Fruit fly (Drosophila melanogaster) whole organism, embryonic: Measurements from ENCODE around the gene Ublcp1.

Experiments used
- CG10366 ChIP-seq: fragments of 200-800 bp; sonication (Bioruptor generic); IDR thresholded peaks from 2 replicates; pipeline ENCODE4 v1.3.6; 2022; ENCODE audit warnings: missing biosample characterization, missing genetic modification characterization
- CG12219 ChIP-seq: fragments of 200-800 bp; sonication (Bioruptor generic); optimal IDR thresholded peaks from 3 replicates; lab custom pipeline; 2018; ENCODE audit warnings: missing biosample characterization, mild to moderate bottlenecking, missing genetic modification characterization
- CG12391 ChIP-seq: fragments of 200-800 bp; sonication (Bioruptor generic); optimal IDR thresholded peaks from 3 replicates; lab custom pipeline; 2018; ENCODE audit warnings: missing biosample characterization, mild to moderate bottlenecking, missing genetic modification characterization, moderate library complexity
- CG13894 ChIP-seq: fragments of 200-800 bp; sonication (Bioruptor generic); optimal IDR thresholded peaks from 3 replicates; lab custom pipeline; 2018; ENCODE audit warnings: missing biosample characterization, mild to moderate bottlenecking, missing genetic modification characterization, moderate library complexity
- CG1602 ChIP-seq: fragments of 200-800 bp; sonication (Bioruptor generic); optimal IDR thresholded peaks from 3 replicates; lab custom pipeline; 2016; ENCODE audit warnings: missing biosample characterization, missing genetic modification characterization
- CG1647 ChIP-seq: fragments of 200-800 bp; sonication (Bioruptor generic); optimal IDR thresholded peaks from 3 replicates; lab custom pipeline; 2016; ENCODE audit warnings: missing biosample characterization, missing genetic modification characterization
- CG16813 ChIP-seq: fragments of 200-800 bp; sonication (Bioruptor generic); IDR thresholded peaks from 3 replicates; pipeline ENCODE4 v1.3.6; 2022; ENCODE audit warnings: missing biosample characterization, missing genetic modification characterization; ENCODE audit not compliant: partially characterized antibody
- CG1832 ChIP-seq: fragments of 200-800 bp; sonication (Bioruptor generic); optimal IDR thresholded peaks from 2 replicates; lab custom pipeline; 2017; ENCODE audit warnings: missing biosample characterization, mild to moderate bottlenecking, missing genetic modification characterization, inconsistent platforms
- CG2116 ChIP-seq: fragments of 200-800 bp; sonication (Bioruptor generic); optimal IDR thresholded peaks from 3 replicates; lab custom pipeline; 2018; ENCODE audit warnings: missing biosample characterization, mild to moderate bottlenecking, missing genetic modification characterization
- CG2712 ChIP-seq: fragments of 200-800 bp; optimal IDR thresholded peaks from 3 replicates; lab custom pipeline; 2019; ENCODE audit warnings: missing biosample characterization, mild to moderate bottlenecking, missing genetic modification characterization, moderate library complexity
- CG2875 ChIP-seq: fragments of 200-800 bp; sonication (Bioruptor generic); optimal IDR thresholded peaks from 2 replicates; lab custom pipeline; 2017; ENCODE audit warnings: missing biosample characterization, mild to moderate bottlenecking, missing genetic modification characterization, missing genetic modification reagents
- CG42726 ChIP-seq: fragments of 200-800 bp; sonication (Bioruptor generic); IDR thresholded peaks from 2 replicates; pipeline ENCODE4 v1.3.6; 2022; ENCODE audit warnings: missing biosample characterization, missing genetic modification characterization; ENCODE audit not compliant: partially characterized antibody
- CG4282 ChIP-seq: fragments of 200-800 bp; sonication (Bioruptor generic); optimal IDR thresholded peaks from 2 replicates; lab custom pipeline; 2016; ENCODE audit warnings: missing biosample characterization, missing genetic modification characterization
- CG7271 ChIP-seq: fragments of 200-800 bp; sonication (Bioruptor generic); optimal IDR thresholded peaks from 2 replicates; lab custom pipeline; 2018; ENCODE audit warnings: missing biosample characterization, mild to moderate bottlenecking, missing genetic modification characterization, moderate library complexity
- CG7786 ChIP-seq: fragments of 200-800 bp; sonication (Bioruptor generic); optimal IDR thresholded peaks from 2 replicates; lab custom pipeline; 2016; ENCODE audit warnings: missing biosample characterization, missing genetic modification characterization
- CG8281 ChIP-seq: fragments of 200-800 bp; sonication (Bioruptor generic); optimal IDR thresholded peaks from 2 replicates; lab custom pipeline; 2018; ENCODE audit warnings: missing biosample characterization, mild to moderate bottlenecking, missing genetic modification characterization, moderate library complexity
- CG8388 ChIP-seq: fragments of 200-800 bp; sonication (Bioruptor generic); optimal IDR thresholded peaks from 2 replicates; lab custom pipeline; 2019; ENCODE audit warnings: missing biosample characterization, mild to moderate bottlenecking, missing genetic modification characterization, moderate library complexity
- CG9215 ChIP-seq: fragments of 200-800 bp; sonication (Bioruptor generic); IDR thresholded peaks from 2 replicates; pipeline ENCODE4 v1.3.6; 2022; ENCODE audit warnings: missing biosample characterization, missing genetic modification characterization
- Camta ChIP-seq: fragments of 200-800 bp; sonication (Bioruptor generic); optimal IDR thresholded peaks from 2 replicates; lab custom pipeline; 2016; ENCODE audit warnings: missing biosample characterization, missing genetic modification characterization
- Chrac-16 ChIP-seq: fragments of 200-800 bp; sonication (Bioruptor generic); optimal IDR thresholded peaks from 3 replicates; lab custom pipeline; 2016; ENCODE audit warnings: missing biosample characterization, missing genetic modification characterization
- CkIIα-i1 ChIP-seq: fragments of 200-800 bp; sonication (Bioruptor generic); IDR thresholded peaks from 2 replicates; pipeline ENCODE4 v1.3.6; 2022; ENCODE audit warnings: missing biosample characterization, missing genetic modification characterization
- Dad ChIP-seq: fragments of 200-800 bp; sonication (Bioruptor generic); optimal IDR thresholded peaks from 3 replicates; lab custom pipeline; 2016; ENCODE audit warnings: missing biosample characterization, missing genetic modification characterization
- Fer2 ChIP-seq: fragments of 200-800 bp; sonication (Bioruptor generic); optimal IDR thresholded peaks from 2 replicates; lab custom pipeline; 2018; ENCODE audit warnings: missing biosample characterization, mild to moderate bottlenecking, missing genetic modification characterization, moderate library complexity
- Lim3 ChIP-seq: fragments of 200-800 bp; sonication (Bioruptor generic); IDR thresholded peaks from 2 replicates; pipeline ENCODE4 v1.3.6; 2022; ENCODE audit warnings: missing biosample characterization, missing genetic modification characterization
- NC2α ChIP-seq: fragments of 200-800 bp; sonication (Bioruptor generic); optimal IDR thresholded peaks from 2 replicates; lab custom pipeline; 2016; ENCODE audit warnings: missing biosample characterization, missing genetic modification characterization
- Nf-YC ChIP-seq: fragments of 200-800 bp; optimal IDR thresholded peaks from 3 replicates; lab custom pipeline; 2019; ENCODE audit warnings: missing biosample characterization, mild to moderate bottlenecking, missing genetic modification characterization, moderate library complexity
- Oaz ChIP-seq: fragments of 200-800 bp; sonication (Bioruptor generic); IDR thresholded peaks from 2 replicates; pipeline ENCODE4 v1.3.6; 2022; ENCODE audit warnings: missing biosample characterization, missing genetic modification characterization
- Poxn ChIP-seq: fragments of 200-800 bp; sonication (Bioruptor generic); IDR thresholded peaks from 2 replicates; pipeline ENCODE4 v1.3.6; 2022; ENCODE audit warnings: missing biosample characterization, missing genetic modification characterization
- Scr ChIP-seq: fragments of 200-800 bp; sonication (Bioruptor generic); IDR thresholded peaks from 2 replicates; pipeline ENCODE4 v1.3.6; 2022; ENCODE audit warnings: missing biosample characterization, missing genetic modification characterization; ENCODE audit not compliant: partially characterized antibody
- Six4 ChIP-seq: fragments of 200-800 bp; sonication (Bioruptor generic); optimal IDR thresholded peaks from 2 replicates; lab custom pipeline; 2016; ENCODE audit warnings: missing biosample characterization, missing genetic modification characterization
- TFAM ChIP-seq: fragments of 200-800 bp; sonication (Bioruptor generic); optimal IDR thresholded peaks from 2 replicates; lab custom pipeline; 2017; ENCODE audit warnings: missing biosample characterization, missing genetic modification characterization, inconsistent platforms
- Vsx1 ChIP-seq: fragments of 200-800 bp; sonication (Bioruptor generic); optimal IDR thresholded peaks from 2 replicates; lab custom pipeline; 2017; ENCODE audit warnings: missing biosample characterization, mild to moderate bottlenecking, missing genetic modification characterization, missing genetic modification reagents
- YL-1 ChIP-seq: fragments of 200-800 bp; sonication (Bioruptor generic); optimal IDR thresholded peaks from 3 replicates; lab custom pipeline; 2017; ENCODE audit warnings: missing biosample characterization, mild to moderate bottlenecking, missing genetic modification characterization
- bbx ChIP-seq: fragments of 200-800 bp; sonication (Bioruptor generic); IDR thresholded peaks from 2 replicates; pipeline ENCODE4 v1.3.6; 2022; ENCODE audit warnings: missing biosample characterization, missing genetic modification characterization; ENCODE audit not compliant: partially characterized antibody
- cato ChIP-seq: fragments of 200-800 bp; sonication (Bioruptor generic); optimal IDR thresholded peaks from 2 replicates; lab custom pipeline; 2016; ENCODE audit warnings: missing biosample characterization, missing genetic modification characterization, borderline replicate concordance
- cg ChIP-seq: fragments of 200-800 bp; sonication (Bioruptor generic); optimal IDR thresholded peaks from 3 replicates; lab custom pipeline; 2019; ENCODE audit warnings: missing biosample characterization, mild to moderate bottlenecking, missing genetic modification characterization, moderate library complexity
- da ChIP-seq: fragments of 200-800 bp; sonication (Bioruptor generic); optimal IDR thresholded peaks from 2 replicates; lab custom pipeline; 2016; ENCODE audit warnings: missing biosample characterization, missing genetic modification characterization
- ewg ChIP-seq: fragments of 200-800 bp; sonication (Bioruptor generic); optimal IDR thresholded peaks from 3 replicates; lab custom pipeline; 2017; ENCODE audit warnings: mild to moderate bottlenecking, missing biosample characterization, missing genetic modification reagents, missing genetic modification characterization
- eyg ChIP-seq: fragments of 200-800 bp; sonication (Bioruptor generic); optimal IDR thresholded peaks from 3 replicates; lab custom pipeline; 2016; ENCODE audit warnings: missing biosample characterization, missing genetic modification characterization
- her ChIP-seq: fragments of 200-800 bp; sonication (Bioruptor generic); optimal IDR thresholded peaks from 2 replicates; lab custom pipeline; 2016; ENCODE audit warnings: missing biosample characterization, missing genetic modification characterization
- maf-S ChIP-seq: fragments of 200-800 bp; sonication (Bioruptor generic); optimal IDR thresholded peaks from 2 replicates; lab custom pipeline; 2016; ENCODE audit warnings: missing biosample characterization, missing genetic modification characterization
- nerfin-1 ChIP-seq: fragments of 200-800 bp; sonication (Bioruptor generic); optimal IDR thresholded peaks from 3 replicates; lab custom pipeline; 2019; ENCODE audit warnings: missing biosample characterization, mild to moderate bottlenecking, missing genetic modification characterization, moderate library complexity
- run ChIP-seq: fragments of 200-800 bp; sonication (Bioruptor generic); optimal IDR thresholded peaks from 3 replicates; lab custom pipeline; 2018; ENCODE audit warnings: missing biosample characterization, mild to moderate bottlenecking, missing genetic modification characterization
- salm ChIP-seq: fragments of 200-800 bp; sonication (Bioruptor generic); optimal IDR thresholded peaks from 2 replicates; lab custom pipeline; 2018; ENCODE audit warnings: missing biosample characterization, mild to moderate bottlenecking, missing genetic modification characterization
- sens-2 ChIP-seq: fragments of 200-800 bp; sonication (Bioruptor generic); IDR thresholded peaks from 2 replicates; pipeline ENCODE4 v1.3.6; 2022; ENCODE audit warnings: missing biosample characterization, missing genetic modification characterization
- shn ChIP-seq: fragments of 200-800 bp; sonication (Bioruptor generic); optimal IDR thresholded peaks from 3 replicates; lab custom pipeline; 2016; ENCODE audit warnings: missing biosample characterization, missing genetic modification characterization
- slou ChIP-seq: fragments of 200-800 bp; sonication (Bioruptor generic); optimal IDR thresholded peaks from 3 replicates; lab custom pipeline; 2016; ENCODE audit warnings: missing biosample characterization, missing genetic modification characterization
- slp2 ChIP-seq: fragments of 200-800 bp; sonication (Bioruptor generic); optimal IDR thresholded peaks from 2 replicates; lab custom pipeline; 2016; ENCODE audit warnings: missing biosample characterization, missing genetic modification characterization
- tap ChIP-seq: fragments of 200-800 bp; optimal IDR thresholded peaks from 3 replicates; lab custom pipeline; 2019; ENCODE audit warnings: missing biosample characterization, mild to moderate bottlenecking, missing genetic modification characterization, moderate library complexity
- tio ChIP-seq: fragments of 200-800 bp; sonication (Bioruptor generic); optimal IDR thresholded peaks from 2 replicates; lab custom pipeline; 2017; ENCODE audit warnings: missing biosample characterization, missing genetic modification characterization, inconsistent platforms
- z ChIP-seq: fragments of 200-800 bp; sonication (Bioruptor generic); IDR thresholded peaks from 3 replicates; pipeline ENCODE4 v1.3.6; 2022; ENCODE audit warnings: missing biosample characterization, missing genetic modification characterization
- zfh2 ChIP-seq: fragments of 200-800 bp; sonication (Bioruptor generic); optimal IDR thresholded peaks from 2 replicates; lab custom pipeline; 2016; ENCODE audit warnings: missing biosample characterization, missing genetic modification characterization

The Ublcp1 gene

DNA sequence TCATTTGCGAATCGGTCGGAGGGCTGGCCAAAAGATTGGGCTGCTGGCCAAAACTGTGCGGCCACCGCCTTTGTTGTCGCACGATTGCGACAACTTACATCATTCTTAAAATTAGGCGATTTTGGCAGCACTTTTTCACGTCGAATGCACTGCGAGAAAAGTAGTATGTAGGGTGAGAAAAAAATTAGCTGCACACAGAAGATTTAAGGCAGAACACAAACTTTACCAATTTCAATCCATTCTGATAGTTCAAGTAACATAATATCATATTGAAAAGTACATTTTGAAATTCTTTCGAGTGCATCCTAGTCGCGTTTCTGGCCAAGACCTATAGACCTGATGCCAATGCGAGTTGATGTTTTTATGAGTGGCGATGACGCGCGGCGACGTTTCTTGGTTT, 32.8 kb upstream of the Ublcp1 start (continued):
- TF ChIP-seq run: no peak
- TF ChIP-seq Lim3: no peak
- no peak for TF ChIP-seq Vsx1
- peak; percentile 2 for TF ChIP-seq CG1602 (GFP tag; lab: Kevin White, UChicago)
- no peak for TF ChIP-seq Camta (GFP tag; lab: Kevin White, UChicago)
- no peak for TF ChIP-seq tap (tag; lab: Kevin White, UChicago)
- TF ChIP-seq Poxn: peak; percentile 65
- TF ChIP-seq slp2 (GFP tag; lab: Kevin White, UChicago): peak; percentile 51
- no peak for TF ChIP-seq z (GFP tag; lab: Robert Waterston, UW)
- peak; percentile 24 for TF ChIP-seq her (GFP tag; lab: Kevin White, UChicago)
- TF ChIP-seq CG4282 (GFP tag; lab: Kevin White, UChicago): no peak
- TF ChIP-seq Dad (GFP tag; lab: Kevin White, UChicago): no peak
- no peak for TF ChIP-seq NC2α (GFP tag; lab: Kevin White, UChicago)
- no peak for TF ChIP-seq CG2116 (GFP tag; lab: Kevin White, UChicago)
- no peak for TF ChIP-seq CG42726
- TF ChIP-seq CG10366 (GFP tag; lab: Robert Waterston, UW): peak; percentile 58
- TF ChIP-seq Chrac-16: peak; percentile 53
- peak; percentile 2 for TF ChIP-seq CG8388 (GFP tag; lab: Kevin White, UChicago)
- no peak for TF ChIP-seq nerfin-1 (tag; lab: Kevin White, UChicago)
- TF ChIP-seq salm: no peak
- TF ChIP-seq Fer2 (tag; lab: Kevin White, UChicago): no peak
- TF ChIP-seq zfh2 (GFP tag; lab: Kevin White, UChicago): peak; percentile 75
- TF ChIP-seq CG2712: peak; percentile 41
- TF ChIP-seq CG16813 (GFP tag; lab: Robert Waterston, UW): no peak
- peak; percentile 53 for TF ChIP-seq CG7786 (GFP tag; lab: Kevin White, UChicago)
- no peak for TF ChIP-seq ewg (GFP tag; lab: Kevin White, UChicago)
- TF ChIP-seq da (GFP tag; lab: Kevin White, UChicago): no peak
- no peak for TF ChIP-seq CG1832 (GFP tag; lab: Kevin White, UChicago)
- no peak for TF ChIP-seq CG2875 (GFP tag; lab: Kevin White, UChicago)
- peak; percentile 32 for TF ChIP-seq CG12391
- TF ChIP-seq cg (GFP tag; lab: Kevin White, UChicago): no peak
- TF ChIP-seq Nf-YC (tag; lab: Kevin White, UChicago): no peak
- peak; percentile 41; the same call in 1 of the 2 replicates for TF ChIP-seq Oaz
- TF ChIP-seq maf-S: peak; percentile 11
- peak; percentile 29 for TF ChIP-seq Six4 (GFP tag; lab: Kevin White, UChicago)
- no peak for TF ChIP-seq tio (GFP tag; lab: Kevin White, UChicago)
- no peak for TF ChIP-seq TFAM
- no peak for TF ChIP-seq YL-1 (GFP tag; lab: Kevin White, UChicago)
- peak; percentile 34 for TF ChIP-seq shn (GFP tag; lab: Kevin White, UChicago)
- no peak for TF ChIP-seq eyg
- TF ChIP-seq CG13894 (tag; lab: Kevin White, UChicago): no peak
- TF ChIP-seq CG1647 (GFP tag; lab: Kevin White, UChicago): peak; percentile 18
- TF ChIP-seq sens-2: no peak
- TF ChIP-seq CkIIα-i1 (GFP tag; lab: Robert Waterston, UW): no peak
- TF ChIP-seq bbx (GFP tag; lab: Robert Waterston, UW): no peak
- TF ChIP-seq CG9215: peak; percentile 74
- no peak for TF ChIP-seq Scr (GFP tag; lab: Robert Waterston, UW)
- TF ChIP-seq CG7271 (tag; lab: Kevin White, UChicago): no peak
- no peak for TF ChIP-seq cato
- TF ChIP-seq slou: no peak
- no peak for TF ChIP-seq CG8281 (tag; lab: Kevin White, UChicago)
- TF ChIP-seq CG12219 (GFP tag; lab: Kevin White, UChicago): peak; percentile 7
